Fruit fly (Drosophila melanogaster) whole organism, embryonic: ENCODE measurements around the gene Bruce.

ENCODE experiments used
- Antp ChIP-seq: fragments of 200-800 bp; sonication (Bioruptor generic); optimal IDR thresholded peaks from 3 replicates; lab custom pipeline; 2016; ENCODE audit warnings: missing biosample characterization, missing genetic modification characterization
- Atf-2 ChIP-seq: fragments of 200-800 bp; sonication (Bioruptor generic); optimal IDR thresholded peaks from 2 replicates; lab custom pipeline; 2016; ENCODE audit warnings: missing biosample characterization, missing genetic modification characterization
- Blimp-1 ChIP-seq: fragments of 200-800 bp; sonication (Bioruptor generic); optimal IDR thresholded peaks from 3 replicates; lab custom pipeline; 2018; ENCODE audit warnings: missing biosample characterization, missing genetic modification characterization, mild to moderate bottlenecking, moderate library complexity, missing genetic modification reagents
- CG1024 ChIP-seq: fragments of 200-800 bp; sonication (Bioruptor generic); IDR thresholded peaks from 2 replicates; pipeline ENCODE4 v1.3.6; 2022; ENCODE audit warnings: missing biosample characterization, missing genetic modification characterization
- CG10959 ChIP-seq: fragments of 200-800 bp; sonication (Bioruptor generic); IDR thresholded peaks from 2 replicates; pipeline ENCODE4 v1.3.6; 2022; ENCODE audit warnings: missing biosample characterization, missing genetic modification characterization
- CG12104 ChIP-seq: fragments of 200-800 bp; sonication (Bioruptor generic); optimal IDR thresholded peaks from 3 replicates; lab custom pipeline; 2016; ENCODE audit warnings: missing biosample characterization, missing genetic modification characterization
- CG12391 ChIP-seq: fragments of 200-800 bp; sonication (Bioruptor generic); optimal IDR thresholded peaks from 3 replicates; lab custom pipeline; 2018; ENCODE audit warnings: missing biosample characterization, mild to moderate bottlenecking, missing genetic modification characterization, moderate library complexity
- CG14441 ChIP-seq: fragments of 200-800 bp; sonication (Bioruptor generic); IDR thresholded peaks from 2 replicates; pipeline ENCODE4 v1.3.6; 2022; ENCODE audit warnings: missing biosample characterization, missing genetic modification characterization
- CG1529 ChIP-seq: fragments of 200-800 bp; sonication (Bioruptor generic); optimal IDR thresholded peaks from 3 replicates; lab custom pipeline; 2018; ENCODE audit warnings: missing biosample characterization, missing genetic modification characterization
- CG1647 ChIP-seq: fragments of 200-800 bp; sonication (Bioruptor generic); optimal IDR thresholded peaks from 3 replicates; lab custom pipeline; 2016; ENCODE audit warnings: missing biosample characterization, missing genetic modification characterization
- CG17359 ChIP-seq: fragments of 200-800 bp; sonication (Bioruptor generic); optimal IDR thresholded peaks from 3 replicates; lab custom pipeline; 2018; ENCODE audit warnings: missing biosample characterization, mild to moderate bottlenecking, missing genetic modification characterization, moderate library complexity
- CG2199 ChIP-seq: fragments of 200-800 bp; sonication (Bioruptor generic); IDR thresholded peaks from 3 replicates; pipeline ENCODE4 v1.3.6; 2022; ENCODE audit warnings: missing biosample characterization, missing genetic modification characterization
- CG2202 ChIP-seq: fragments of 200-800 bp; sonication (Bioruptor generic); optimal IDR thresholded peaks from 2 replicates; lab custom pipeline; 2018; ENCODE audit warnings: missing biosample characterization, mild to moderate bottlenecking, missing genetic modification characterization
- CG2712 ChIP-seq: fragments of 200-800 bp; optimal IDR thresholded peaks from 3 replicates; lab custom pipeline; 2019; ENCODE audit warnings: missing biosample characterization, mild to moderate bottlenecking, missing genetic modification characterization, moderate library complexity
- CG3407 ChIP-seq: fragments of 200-800 bp; sonication (Bioruptor generic); optimal IDR thresholded peaks from 2 replicates; lab custom pipeline; 2018; ENCODE audit warnings: missing biosample characterization, mild to moderate bottlenecking, missing genetic modification characterization
- CG34376 ChIP-seq: fragments of 200-800 bp; sonication (Bioruptor generic); optimal IDR thresholded peaks from 2 replicates; lab custom pipeline; 2018; ENCODE audit warnings: missing biosample characterization, mild to moderate bottlenecking, missing genetic modification characterization
- CG6689 ChIP-seq: fragments of 200-800 bp; sonication (Bioruptor generic); IDR thresholded peaks from 2 replicates; pipeline ENCODE4 v1.3.6; 2022; ENCODE audit warnings: missing biosample characterization, missing genetic modification characterization
- CG8478 ChIP-seq: fragments of >200 bp; optimal IDR thresholded peaks from 2 replicates; lab custom pipeline; 2018
- CoRest ChIP-seq: fragments of 200-800 bp; sonication (Bioruptor generic); optimal IDR thresholded peaks from 3 replicates; lab custom pipeline; 2018; ENCODE audit warnings: missing biosample characterization, mild to moderate bottlenecking, missing genetic modification characterization, moderate library complexity
- Drgx ChIP-seq: fragments of 200-800 bp; sonication (Bioruptor generic); IDR thresholded peaks from 2 replicates; pipeline ENCODE4 v1.3.6; 2022; ENCODE audit warnings: missing biosample characterization, missing genetic modification characterization
- Ets65A ChIP-seq: fragments of 200-800 bp; sonication (Bioruptor generic); peaks from one replicate; lab custom pipeline; 2016; ENCODE audit warnings: missing biosample characterization, missing genetic modification characterization
- Fer1 ChIP-seq: fragments of 200-800 bp; sonication (Bioruptor generic); optimal IDR thresholded peaks from 2 replicates; lab custom pipeline; 2017; ENCODE audit warnings: missing biosample characterization, mild to moderate bottlenecking, missing genetic modification characterization
- Fer3 ChIP-seq: fragments of 200-800 bp; sonication (Bioruptor generic); optimal IDR thresholded peaks from 2 replicates; lab custom pipeline; 2018; ENCODE audit warnings: missing biosample characterization, mild to moderate bottlenecking, missing genetic modification characterization, moderate library complexity
- HHEX ChIP-seq: fragments of 200-800 bp; sonication (Bioruptor generic); optimal IDR thresholded peaks from 3 replicates; lab custom pipeline; 2017; ENCODE audit warnings: missing biosample characterization, mild to moderate bottlenecking, missing genetic modification characterization, missing genetic modification reagents
- HLH4C ChIP-seq: fragments of 200-800 bp; sonication (Bioruptor generic); IDR thresholded peaks from 3 replicates; pipeline ENCODE4 v1.3.6; 2022; ENCODE audit warnings: missing biosample characterization, missing genetic modification characterization; ENCODE audit not compliant: partially characterized antibody
- Hey ChIP-seq: fragments of 200-800 bp; sonication (Bioruptor generic); optimal IDR thresholded peaks from 3 replicates; lab custom pipeline; 2018; ENCODE audit warnings: missing biosample characterization, mild to moderate bottlenecking, missing genetic modification characterization
- Hr39 ChIP-seq: fragments of >200 bp; optimal IDR thresholded peaks from 2 replicates; lab custom pipeline; 2017
- Hr51 ChIP-seq, 2 experiments: fragments of 200-800 bp; sonication (Bioruptor generic); optimal IDR thresholded peaks; 2 replicates in 1 of 2; 3 replicates in 1 of 2; lab custom pipeline; 2016 to 2018; ENCODE audit warnings: missing biosample characterization in 2 of 2, missing genetic modification characterization in 2 of 2, mild to moderate bottlenecking in 1 of 2, moderate library complexity in 1 of 2
- Sry-β ChIP-seq: fragments of 200-800 bp; sonication (Bioruptor generic); optimal IDR thresholded peaks from 2 replicates; lab custom pipeline; 2018; ENCODE audit warnings: missing biosample characterization, mild to moderate bottlenecking, missing genetic modification characterization, moderate library complexity
- ara ChIP-seq: fragments of 200-800 bp; sonication (Bioruptor generic); IDR thresholded peaks from 2 replicates; pipeline ENCODE4 v1.3.6; 2022; ENCODE audit warnings: missing biosample characterization, missing genetic modification characterization
- bbx ChIP-seq: fragments of 200-800 bp; sonication (Bioruptor generic); IDR thresholded peaks from 2 replicates; pipeline ENCODE4 v1.3.6; 2022; ENCODE audit warnings: missing biosample characterization, missing genetic modification characterization; ENCODE audit not compliant: partially characterized antibody
- chinmo ChIP-seq: fragments of 200-800 bp; sonication (Bioruptor generic); IDR thresholded peaks from 4 replicates; pipeline ENCODE4 v1.3.6; 2022; ENCODE audit warnings: missing biosample characterization, missing genetic modification characterization; ENCODE audit not compliant: partially characterized antibody
- chn ChIP-seq: fragments of 200-800 bp; sonication (Bioruptor generic); optimal IDR thresholded peaks from 2 replicates; lab custom pipeline; 2016; ENCODE audit warnings: missing biosample characterization, missing genetic modification characterization
- dmrt99B ChIP-seq: fragments of 200-800 bp; sonication (Bioruptor generic); optimal IDR thresholded peaks from 2 replicates; lab custom pipeline; 2018; ENCODE audit warnings: missing biosample characterization, mild to moderate bottlenecking, missing genetic modification characterization, moderate library complexity
- ftz-f1 ChIP-seq: fragments of 200-800 bp; sonication (Bioruptor generic); optimal IDR thresholded peaks from 2 replicates; lab custom pipeline; 2016; ENCODE audit warnings: missing biosample characterization, missing genetic modification characterization
- gfzf ChIP-seq: fragments of 200-800 bp; sonication (Bioruptor generic); optimal IDR thresholded peaks from 2 replicates; lab custom pipeline; 2016; ENCODE audit warnings: missing biosample characterization, mild to moderate bottlenecking, missing genetic modification characterization, moderate library complexity
- grau ChIP-seq: fragments of 200-800 bp; optimal IDR thresholded peaks from 3 replicates; lab custom pipeline; 2019; ENCODE audit warnings: missing biosample characterization, mild to moderate bottlenecking, missing genetic modification characterization, moderate library complexity
- hbn ChIP-seq: fragments of 200-800 bp; sonication (Bioruptor generic); IDR thresholded peaks from 2 replicates; pipeline ENCODE4 v1.3.6; 2022; ENCODE audit warnings: missing biosample characterization, missing genetic modification characterization; ENCODE audit not compliant: partially characterized antibody
- her ChIP-seq: fragments of 200-800 bp; sonication (Bioruptor generic); optimal IDR thresholded peaks from 2 replicates; lab custom pipeline; 2016; ENCODE audit warnings: missing biosample characterization, missing genetic modification characterization
- lab ChIP-seq: fragments of 200-800 bp; sonication (Bioruptor generic); optimal IDR thresholded peaks from 3 replicates; lab custom pipeline; 2017; ENCODE audit warnings: missing biosample characterization, missing genetic modification characterization, mild to moderate bottlenecking, moderate library complexity, missing genetic modification reagents
- peb ChIP-seq: fragments of 200-800 bp; sonication (Bioruptor generic); IDR thresholded peaks from 2 replicates; pipeline ENCODE4 v1.3.6; 2022; ENCODE audit warnings: missing biosample characterization, missing genetic modification characterization
- repo ChIP-seq: fragments of 200-800 bp; sonication (Bioruptor generic); optimal IDR thresholded peaks from 2 replicates; lab custom pipeline; 2016; ENCODE audit warnings: missing biosample characterization, missing genetic modification characterization
- rib ChIP-seq: fragments of 200-800 bp; sonication (Bioruptor generic); IDR thresholded peaks from 2 replicates; pipeline ENCODE4 v1.3.6; 2022; ENCODE audit warnings: missing biosample characterization, missing genetic modification characterization
- row ChIP-seq: fragments of 200-800 bp; sonication (Bioruptor generic); IDR thresholded peaks from 3 replicates; pipeline ENCODE4 v1.3.6; 2022; ENCODE audit warnings: missing biosample characterization, missing genetic modification characterization
- sc ChIP-seq, 3 experiments: fragments of >200 bp in 2 of 3; fragments of 200-800 bp in 1 of 3; sonication (Bioruptor generic) in 1 of 3; optimal IDR thresholded peaks; 2 replicates in 2 of 3; 3 replicates in 1 of 3; lab custom pipeline; 2017; ENCODE audit warnings: mild to moderate bottlenecking in 1 of 3, missing biosample characterization in 1 of 3, missing genetic modification characterization in 1 of 3, missing genetic modification reagents in 1 of 3
- sd ChIP-seq: fragments of 200-800 bp; sonication (Bioruptor generic); optimal IDR thresholded peaks from 3 replicates; lab custom pipeline; 2018; ENCODE audit warnings: missing biosample characterization, mild to moderate bottlenecking, missing genetic modification characterization, moderate library complexity
- sens ChIP-seq: fragments of 200-800 bp; sonication (Bioruptor generic); peaks from one replicate; lab custom pipeline; 2016; ENCODE audit warnings: missing biosample characterization, missing genetic modification characterization
- vfl ChIP-seq: fragments of 200-800 bp; sonication (Bioruptor generic); optimal IDR thresholded peaks from 2 replicates; lab custom pipeline; 2016; ENCODE audit warnings: missing biosample characterization, missing genetic modification characterization

The Bruce gene

dm6 chr3R:10284169-10284568, 47.0 kb downstream of the Bruce start (continued):
- TF ChIP-seq gfzf (GFP tag; lab: Kevin White, UChicago) (no peak), sd (tag; lab: Kevin White, UChicago) (peak; percentile 7), CG14441 (no peak), CG2202 (tag; lab: Kevin White, UChicago) (no peak), ftz-f1 (no peak), chinmo (GFP tag; lab: Robert Waterston, UW) (0 out of 4 replicates have a peak, but pooled peaks have one; percentile 43), CG8478 (lab: Kevin White, UChicago) (no peak), CG3407 (no peak)

- TF ChIP-seq HHEX (no peak), Drgx (peak; percentile 63)
These were observed 48.0 kb downstream of the Bruce start for dm6 chr3R:10283114-10283513.

dm6 chr3R:10282077-10282476, 49.1 kb downstream of the Bruce start:
- peak; percentile 7 for TF ChIP-seq Ets65A
- TF ChIP-seq CG1529 (GFP tag; lab: Kevin White, UChicago): no peak
- no peak for TF ChIP-seq CG6689 (GFP tag; lab: Robert Waterston, UW)
- no peak for TF ChIP-seq Atf-2 (GFP tag; lab: Kevin White, UChicago)
- no peak for TF ChIP-seq Fer3
- no peak for TF ChIP-seq HLH4C (GFP tag; lab: Robert Waterston, UW)
- TF ChIP-seq her (GFP tag; lab: Kevin White, UChicago): no peak
- no peak for TF ChIP-seq Hey (tag; lab: Kevin White, UChicago)
- no peak for TF ChIP-seq sc (optimal IDR thresholded peaks at IDR 0.05; lab: Kevin White, UChicago)
- no peak for TF ChIP-seq sc (GFP tag; optimal IDR thresholded peaks at IDR 0.05; lab: Kevin White, UChicago)
- TF ChIP-seq Hr39 (lab: Kevin White, UChicago): peak; percentile 26
- no peak for TF ChIP-seq CG1024
- no peak for TF ChIP-seq CG1647 (GFP tag; lab: Kevin White, UChicago)
- peak; percentile 75 for TF ChIP-seq Drgx
- no peak for TF ChIP-seq Sry-β (GFP tag; lab: Kevin White, UChicago)
- TF ChIP-seq Antp (GFP tag; lab: Kevin White, UChicago): no peak
- no peak for TF ChIP-seq rib (GFP tag; lab: Robert Waterston, UW)
- TF ChIP-seq ara (GFP tag; lab: Robert Waterston, UW): no peak
- no peak for TF ChIP-seq hbn

- TF ChIP-seq Hr51 (GFP tag; optimal IDR thresholded peaks at IDR 0.05; lab: Kevin White, UChicago) (peak in 1 of 2 experiments; percentile 33), CG34376 (no peak), repo (GFP tag; lab: Kevin White, UChicago) (no peak), CG2199 (peak; percentile 51; the same call in 1 of the 3 replicates), dmrt99B (tag; lab: Kevin White, UChicago) (peak; percentile 40), sd (tag; lab: Kevin White, UChicago) (no peak), lab (GFP tag; lab: Kevin White, UChicago) (peak; percentile 44), CoRest (peak; percentile 8), sens (GFP tag; lab: Kevin White, UChicago) (peak; percentile 48), CG12391 (tag; lab: Kevin White, UChicago) (peak; percentile 9), CG10959 (no peak), Blimp-1 (GFP tag; lab: Kevin White, UChicago) (peak; percentile 20), chn (GFP tag; lab: Kevin White, UChicago) (no peak), CG2712 (tag; lab: Kevin White, UChicago) (peak; percentile 14), peb (0 out of 2 replicates have a peak, but pooled peaks have one; percentile 28), bbx (GFP tag; lab: Robert Waterston, UW) (no peak), CG12104 (no peak), vfl (GFP tag; lab: Kevin White, UChicago) (no peak), row (GFP tag; lab: Robert Waterston, UW) (0 out of 3 replicates have a peak, but pooled peaks have one; percentile 44), Fer1 (GFP tag; lab: Kevin White, UChicago) (peak; percentile 6), grau (tag; lab: Kevin White, UChicago) (peak; percentile 26), CG17359 (tag; lab: Kevin White, UChicago) (peak; percentile 19)
These were observed 55.2 kb downstream of the Bruce start for dm6 chr3R:10276002-10276401.
